Worm (Caenorhabditis elegans) whole organism, late embryonic: Measurements from ENCODE around the gene ugt-47.

Experiments used
- ceh-30 ChIP-seq: fragments of 150-350 bp; optimal IDR thresholded peaks from 2 replicates; lab custom pipeline; 2014; ENCODE audit warnings: missing biosample characterization, missing genetic modification characterization
- ceh-34 ChIP-seq: sonication (generic microtip); optimal IDR thresholded peaks from 2 replicates; lab custom pipeline; 2016; ENCODE audit warnings: mild to moderate bottlenecking, missing genetic modification characterization, missing compliant biosample characterization
- dmd-4 ChIP-seq: sonication (generic microtip); optimal IDR thresholded peaks from 2 replicates; lab custom pipeline; 2016; ENCODE audit warnings: borderline replicate concordance, missing genetic modification characterization, missing compliant biosample characterization
- hlh-30 ChIP-seq: sonication (generic microtip); optimal IDR thresholded peaks from 2 replicates; lab custom pipeline; 2017; ENCODE audit warnings: antibody characterized with exemption, missing genetic modification characterization, missing compliant biosample characterization; ENCODE audit not compliant: insufficient read depth
- pag-3 ChIP-seq: sonication (generic microtip); optimal IDR thresholded peaks from 2 replicates; lab custom pipeline; 2016; ENCODE audit warnings: missing compliant biosample characterization, missing genetic modification characterization, borderline replicate concordance
- pqm-1 ChIP-seq: sonication (generic microtip); optimal IDR thresholded peaks from 2 replicates; lab custom pipeline; 2016; ENCODE audit warnings: missing genetic modification characterization, missing compliant biosample characterization
- pros-1 ChIP-seq: fragments of 150-350 bp; optimal IDR thresholded peaks from 2 replicates; lab custom pipeline; 2014; ENCODE audit warnings: missing biosample characterization, missing genetic modification reagents, missing genetic modification characterization
- ztf-16 ChIP-seq: sonication (generic microtip); optimal IDR thresholded peaks from 2 replicates; lab custom pipeline; 2017; ENCODE audit warnings: missing genetic modification characterization, missing compliant biosample characterization

DNA sequence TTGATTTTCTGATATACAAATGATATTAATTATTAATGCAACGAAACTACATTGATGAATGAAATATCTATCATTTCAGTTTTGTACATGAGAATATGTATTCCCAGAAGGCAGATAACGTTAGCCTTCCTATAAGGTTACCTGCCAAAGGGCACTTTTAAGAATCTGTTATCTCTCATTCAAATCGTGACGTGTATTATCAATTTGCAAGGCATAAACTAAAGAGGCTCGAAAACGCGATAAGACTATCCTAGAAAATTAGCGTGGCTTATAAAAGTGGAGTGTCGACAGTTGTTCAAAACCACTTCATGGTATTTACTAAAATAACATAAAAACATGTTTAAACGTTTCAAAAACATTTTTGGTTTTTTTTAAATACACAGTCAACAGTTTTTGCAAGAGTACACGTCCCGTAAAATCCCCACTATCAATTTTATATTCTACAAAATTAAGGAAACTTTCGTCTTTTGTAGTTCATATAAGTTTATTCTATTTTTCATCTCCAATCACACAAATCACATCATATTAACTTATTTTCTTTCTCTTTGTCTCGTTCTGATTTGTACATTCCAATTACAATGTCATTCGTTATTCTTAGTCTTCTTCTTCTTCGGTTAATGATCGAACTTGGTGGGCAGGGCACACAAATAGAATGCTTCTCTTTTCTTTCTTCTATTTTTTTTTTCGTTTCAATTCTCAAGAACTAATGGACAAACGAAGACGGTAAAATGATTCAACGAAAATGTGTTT, 26.6 kb upstream of the ugt-47 start, which contains the start of gene C08B6.10:
- TF ChIP-seq dmd-4 (no peak), ceh-30 (tag; lab: Kevin White, UChicago) (no peak), hlh-30 (tag; lab: Kevin White, UChicago) (no peak), ceh-34 (tag; lab: Kevin White, UChicago) (no peak), pag-3 (tag; lab: Kevin White, UChicago) (no peak), ztf-16 (tag; lab: Kevin White, UChicago) (no peak), pqm-1 (tag; lab: Kevin White, UChicago) (no peak), pros-1 (tag; lab: Kevin White, UChicago) (no peak)
